Worm (Caenorhabditis elegans): ENCODE data around the gene dsc-4.
A peak's percentile ranks its signal among the peaks of the same experiment; 100 is the strongest.

DNA sequence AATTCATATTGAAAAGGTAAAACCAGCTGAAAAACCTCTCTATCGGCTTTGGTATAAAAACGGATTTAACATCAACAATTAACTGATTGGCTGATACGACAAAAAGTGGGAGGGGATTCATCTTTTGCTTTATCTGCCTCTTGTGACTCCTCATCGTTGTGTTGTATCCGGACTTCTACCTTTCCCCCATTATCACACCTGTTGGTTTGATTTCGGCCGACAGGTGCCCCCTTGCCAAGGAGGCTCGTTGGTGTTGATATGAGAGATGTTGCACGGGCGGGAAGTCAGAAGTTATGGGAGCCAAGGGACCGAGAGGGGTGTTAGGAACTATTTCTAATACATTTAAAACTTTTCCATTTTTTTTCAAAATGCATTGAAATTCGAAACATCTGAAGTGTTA lies 5.9 kb downstream of the dsc-4 start:
- TF ChIP-seq unc-62 (GFP tag; optimal IDR thresholded peaks at IDR 0.05 in 1 of 2): peak in 1 of 2 experiments; percentile 15
- no peak for TF ChIP-seq unc-62 (tag; optimal IDR thresholded peaks at IDR 0.05)
- no peak for TF ChIP-seq nhr-237 (tag; optimal IDR thresholded peaks at IDR 0.05)
- TF ChIP-seq lin-39 (tag; optimal IDR thresholded peaks at IDR 0.05): no peak
- TF ChIP-seq snpc-4 (tag; optimal IDR thresholded peaks at IDR 0.05): no peak
- no peak for TF ChIP-seq ceh-28 (tag; optimal IDR thresholded peaks at IDR 0.05)
- no peak for TF ChIP-seq lin-15B (tag; optimal IDR thresholded peaks at IDR 0.05)
- TF ChIP-seq sdz-12 (GFP tag; optimal IDR thresholded peaks at IDR 0.05): no peak
- TF ChIP-seq dve-1 (tag; optimal IDR thresholded peaks at IDR 0.05; ENCODE audit: insufficient read depth): no peak
- no peak for TF ChIP-seq skn-1 (tag; optimal IDR thresholded peaks at IDR 0.05)
- TF ChIP-seq cey-2 (tag; optimal IDR thresholded peaks at IDR 0.05; ENCODE audit: borderline replicate concordance, insufficient read depth): no peak
- TF ChIP-seq nhr-77 (tag; optimal IDR thresholded peaks at IDR 0.05): no peak
- TF ChIP-seq Y105C5A.15 (GFP tag; IDR thresholded peaks at IDR 0.05): no peak
- TF ChIP-seq ZK546.5 (tag; optimal IDR thresholded peaks at IDR 0.05): no peak
- TF ChIP-seq nhr-11 (tag; optimal IDR thresholded peaks at IDR 0.05): no peak
